Worm (Caenorhabditis elegans) whole organism, L4 larva: ENCODE results near the gene W01D2.1.

Experiments
- D1046.2 ChIP-seq: fragments of 200-800 bp; sonication (Bioruptor generic); IDR thresholded peaks from 2 replicates; pipeline ENCODE4 v1.3.6; 2022; ENCODE audit warnings: missing genetic modification characterization, missing compliant biosample characterization
- F49E8.2 ChIP-seq: sonication (generic microtip); optimal IDR thresholded peaks from 2 replicates; lab custom pipeline; 2016; ENCODE audit warnings: missing compliant biosample characterization, mild to moderate bottlenecking, missing genetic modification characterization, borderline replicate concordance
- T20F7.1 ChIP-seq: fragments of 200-800 bp; sonication (Bioruptor generic); optimal IDR thresholded peaks from 2 replicates; lab custom pipeline; 2018; ENCODE audit warnings: mild to moderate bottlenecking, missing genetic modification characterization, missing compliant biosample characterization
- Y105C5A.15 ChIP-seq: fragments of 200-800 bp; sonication (Bioruptor generic); IDR thresholded peaks from 2 replicates; pipeline ENCODE4 v1.3.6; 2022; ENCODE audit warnings: missing genetic modification characterization, missing compliant biosample characterization
- Y48G9A.11 ChIP-seq: fragments of 200-800 bp; sonication (Bioruptor generic); IDR thresholded peaks from 2 replicates; pipeline ENCODE4 v1.3.6; 2022; ENCODE audit warnings: missing genetic modification reagents, missing genetic modification characterization, missing compliant biosample characterization
- ZK337.2 ChIP-seq: fragments of 200-800 bp; sonication (Bioruptor generic); IDR thresholded peaks from 2 replicates; pipeline ENCODE4 v1.3.6; 2022; ENCODE audit warnings: missing genetic modification reagents, missing genetic modification characterization, missing compliant biosample characterization
- ZK546.5 ChIP-seq, 2 experiments: sonication (generic microtip); optimal IDR thresholded peaks; 2 replicates each; lab custom pipeline; 2017; ENCODE audit warnings: missing biosample characterization in 2 of 2, missing genetic modification characterization in 2 of 2
- aha-1 ChIP-seq: fragments of 150-350 bp; peaks from one replicate; lab custom pipeline; 2014; ENCODE audit warnings: missing biosample characterization, missing genetic modification characterization
- aly-2 ChIP-seq: sonication (generic microtip); optimal IDR thresholded peaks from 2 replicates; lab custom pipeline; 2018; ENCODE audit warnings: missing biosample characterization, missing genetic modification characterization
- arid-1 ChIP-seq: fragments of 200-800 bp; sonication (Bioruptor generic); conservative IDR thresholded peaks from 2 replicates; pipeline ENCODE4 v1.3.6; 2022; ENCODE audit warnings: missing genetic modification reagents, missing genetic modification characterization, missing compliant biosample characterization
- attf-4 ChIP-seq: sonication (generic microtip); optimal IDR thresholded peaks from 3 replicates; lab custom pipeline; 2017; ENCODE audit warnings: missing biosample characterization, missing genetic modification characterization
- ceh-32 ChIP-seq: sonication (generic microtip); optimal IDR thresholded peaks from 2 replicates; lab custom pipeline; 2016; ENCODE audit warnings: mild to moderate bottlenecking, missing genetic modification characterization, missing compliant biosample characterization; ENCODE audit not compliant: poor library complexity
- ceh-62 ChIP-seq: sonication (generic microtip); optimal IDR thresholded peaks from 2 replicates; lab custom pipeline; 2017; ENCODE audit warnings: missing biosample characterization, missing genetic modification characterization
- cey-2 ChIP-seq: sonication (generic microtip); optimal IDR thresholded peaks from 3 replicates; lab custom pipeline; 2017; ENCODE audit warnings: missing genetic modification characterization, mild to moderate bottlenecking, missing compliant biosample characterization, antibody characterized with exemption, borderline replicate concordance; ENCODE audit not compliant: insufficient read depth
- dmd-8 ChIP-seq: fragments of 200-800 bp; sonication (Bioruptor generic); IDR thresholded peaks from 2 replicates; pipeline ENCODE4 v1.3.6; 2022; ENCODE audit warnings: missing genetic modification characterization, missing compliant biosample characterization
- dpl-1 ChIP-seq: fragments of 150-350 bp; optimal IDR thresholded peaks from 2 replicates; lab custom pipeline; 2014; ENCODE audit warnings: missing biosample characterization, missing genetic modification reagents, missing genetic modification characterization
- dve-1 ChIP-seq: sonication (generic microtip); optimal IDR thresholded peaks from 2 replicates; lab custom pipeline; 2017; ENCODE audit warnings: antibody characterized with exemption, mild to moderate bottlenecking, missing genetic modification characterization, missing compliant biosample characterization; ENCODE audit not compliant: insufficient read depth
- fkh-10 ChIP-seq: fragments of 150-350 bp; optimal IDR thresholded peaks from 2 replicates; lab custom pipeline; 2014; ENCODE audit warnings: missing biosample characterization, missing genetic modification reagents, missing genetic modification characterization
- fos-1 ChIP-seq: fragments of 150-350 bp; optimal IDR thresholded peaks from 2 replicates; lab custom pipeline; 2014; ENCODE audit warnings: missing biosample characterization, missing genetic modification characterization
- hmg-1.1 ChIP-seq: fragments of 200-800 bp; sonication (Bioruptor generic); IDR thresholded peaks from 2 replicates; pipeline ENCODE4 v1.3.6; 2022; ENCODE audit warnings: missing genetic modification reagents, missing genetic modification characterization, missing compliant biosample characterization
- lin-1 ChIP-seq: fragments of 200-800 bp; sonication (Bioruptor generic); IDR thresholded peaks from 2 replicates; pipeline ENCODE4 v1.3.6; 2022; ENCODE audit warnings: missing genetic modification reagents, missing genetic modification characterization, missing compliant biosample characterization
- lin-15B ChIP-seq: fragments of 150-350 bp; sonication (generic microtip); optimal IDR thresholded peaks from 3 replicates; lab custom pipeline; 2014; ENCODE audit warnings: missing biosample characterization, missing genetic modification characterization
- madf-5 ChIP-seq, 2 experiments: fragments of 200-800 bp; sonication (Bioruptor generic); IDR thresholded peaks; 2 replicates each; pipeline ENCODE4 v1.3.6; 2022; ENCODE audit warnings: missing compliant biosample characterization in 2 of 2, missing genetic modification characterization in 2 of 2
- madf-9 ChIP-seq: fragments of 200-800 bp; sonication (Bioruptor generic); conservative IDR thresholded peaks from 2 replicates; pipeline ENCODE4 v1.3.6; 2022; ENCODE audit warnings: missing genetic modification reagents, missing genetic modification characterization, missing compliant biosample characterization
- mdl-1 ChIP-seq, 2 experiments: fragments of 150-350 bp in 1 of 2; sonication (generic microtip) in 1 of 2; optimal IDR thresholded peaks; 2 replicates each; lab custom pipeline; 2014 to 2017; ENCODE audit warnings: missing biosample characterization in 2 of 2, missing genetic modification characterization in 2 of 2
- mxl-2 ChIP-seq: fragments of 200-800 bp; sonication (Bioruptor generic); conservative IDR thresholded peaks from 2 replicates; pipeline ENCODE4 v1.3.6; 2022; ENCODE audit warnings: missing genetic modification reagents, missing genetic modification characterization, missing compliant biosample characterization
- mxl-3 ChIP-seq: fragments of 200-800 bp; sonication (Bioruptor generic); optimal IDR thresholded peaks from 2 replicates; lab custom pipeline; 2018; ENCODE audit warnings: mild to moderate bottlenecking, missing genetic modification characterization, missing compliant biosample characterization
- nhr-111 ChIP-seq: fragments of 200-800 bp; sonication (Bioruptor generic); optimal IDR thresholded peaks from 2 replicates; lab custom pipeline; 2018; ENCODE audit warnings: mild to moderate bottlenecking, missing genetic modification characterization, missing compliant biosample characterization
- nhr-6 ChIP-seq: fragments of 150-350 bp; optimal IDR thresholded peaks from 2 replicates; lab custom pipeline; 2014; ENCODE audit warnings: missing biosample characterization, missing genetic modification characterization
- nhr-76 ChIP-seq: fragments of 150-350 bp; optimal IDR thresholded peaks from 2 replicates; lab custom pipeline; 2014; ENCODE audit warnings: missing biosample characterization, missing genetic modification characterization
- pha-4 ChIP-seq, 2 experiments: fragments of 150-350 bp in 1 of 2; fragments of 200-800 bp in 1 of 2; sonication (Bioruptor generic) in 1 of 2; IDR thresholded peaks in 1 of 2; optimal IDR thresholded peaks in 1 of 2; 2 replicates each; pipeline versions ENCODE4 v1.3.6 to Lab custom; 2014 to 2022; ENCODE audit warnings: missing genetic modification characterization in 2 of 2, missing genetic modification reagents in 2 of 2, missing biosample characterization in 1 of 2, missing compliant biosample characterization in 1 of 2
- pqm-1 ChIP-seq: sonication (generic microtip); optimal IDR thresholded peaks from 2 replicates; lab custom pipeline; 2017; ENCODE audit warnings: missing biosample characterization, missing genetic modification characterization
- skn-1 ChIP-seq: fragments of 150-350 bp; optimal IDR thresholded peaks from 2 replicates; lab custom pipeline; 2014; ENCODE audit warnings: missing biosample characterization, missing genetic modification characterization
- spr-1 ChIP-seq: sonication (generic microtip); optimal IDR thresholded peaks from 2 replicates; lab custom pipeline; 2016; ENCODE audit warnings: mild to moderate bottlenecking, missing genetic modification characterization, missing compliant biosample characterization
- spr-3 ChIP-seq: fragments of 200-800 bp; sonication (Bioruptor generic); optimal IDR thresholded peaks from 2 replicates; lab custom pipeline; 2018; ENCODE audit warnings: mild to moderate bottlenecking, missing genetic modification characterization, missing compliant biosample characterization
- tra-1 ChIP-seq: fragments of 200-800 bp; sonication (Bioruptor generic); IDR thresholded peaks from 2 replicates; pipeline ENCODE4 v1.3.6; 2022; ENCODE audit warnings: missing genetic modification reagents, missing genetic modification characterization, missing compliant biosample characterization
- unc-130 ChIP-seq: sonication (generic microtip); optimal IDR thresholded peaks from 2 replicates; lab custom pipeline; 2016; ENCODE audit warnings: missing genetic modification reagents, missing genetic modification characterization, missing compliant biosample characterization
- zag-1 ChIP-seq: fragments of 150-350 bp; optimal IDR thresholded peaks from 2 replicates; lab custom pipeline; 2014; ENCODE audit warnings: missing biosample characterization, missing genetic modification characterization
- zfp-2 ChIP-seq: sonication (generic microtip); optimal IDR thresholded peaks from 2 replicates; lab custom pipeline; 2016; ENCODE audit warnings: mild to moderate bottlenecking, missing genetic modification characterization, missing compliant biosample characterization
- zip-2 ChIP-seq: fragments of 150-350 bp; optimal IDR thresholded peaks from 2 replicates; lab custom pipeline; 2014; ENCODE audit warnings: missing biosample characterization, missing genetic modification characterization
- ztf-11 ChIP-seq: fragments of 150-350 bp; optimal IDR thresholded peaks from 2 replicates; lab custom pipeline; 2014; ENCODE audit warnings: missing biosample characterization, missing genetic modification characterization
- ztf-7 ChIP-seq: fragments of 150-350 bp; optimal IDR thresholded peaks from 2 replicates; lab custom pipeline; 2014; ENCODE audit warnings: missing biosample characterization, missing genetic modification characterization

Gene W01D2.1

ce11 chrII:14785906-14786305 lies 29.4 kb upstream of the W01D2.1 start, which contains the start of gene Y54E2A.9:
TSS of gene Y54E2A.9 (minus strand) at chrII:14786006.
- no peak for TF ChIP-seq aha-1
- TF ChIP-seq dpl-1 (GFP tag; lab: Kevin White, UChicago) = no peak
- no peak for TF ChIP-seq zfp-2 (tag; lab: Kevin White, UChicago)
- no peak for TF ChIP-seq ZK546.5 (tag; optimal IDR thresholded peaks at IDR 0.05; lab: Kevin White, UChicago)
- TF ChIP-seq, all 104 proteins: peak for 0

- TF ChIP-seq dve-1 (tag; lab: Kevin White, UChicago) (peak; percentile 4), hmg-1.1 (GFP tag; lab: Robert Waterston, UW) (no peak)
Observed at ce11 chrII:14790751-14791150, 24.6 kb upstream of the W01D2.1 start, which contains the start of gene Y54E2A.10. TSS of gene Y54E2A.10 (plus strand) at chrII:14791051.

ce11 chrII:14792470-14792869 lies 22.8 kb upstream of the W01D2.1 start:
- TF ChIP-seq aly-2 (tag; lab: Kevin White, UChicago) (no peak), arid-1 (GFP tag; lab: Robert Waterston, UW) (no peak), dpl-1 (GFP tag; lab: Kevin White, UChicago) (no peak), skn-1 (no peak), fos-1 (tag; lab: Kevin White, UChicago) (no peak), cey-2 (tag; lab: Kevin White, UChicago) (no peak), pqm-1 (no peak)
- TF ChIP-seq, all 104 proteins: peak for 0

- peak; percentile 81 for TF ChIP-seq ztf-7 (tag; lab: Kevin White, UChicago)
- TF ChIP-seq pha-4 (GFP tag; IDR thresholded peaks at IDR 0.05; lab: Robert Waterston, UW) = peak; percentile 59; the same call in 1 of the 2 replicates
- TF ChIP-seq pha-4 (tag; optimal IDR thresholded peaks at IDR 0.05; lab: Kevin White, UChicago) = peak; percentile 69
- TF ChIP-seq dpl-1 (GFP tag; lab: Kevin White, UChicago) = peak; percentile 98
- peak; percentile 97 for TF ChIP-seq ZK337.2
- TF ChIP-seq hmg-1.1 (GFP tag; lab: Robert Waterston, UW) = peak; percentile 77
- no peak for TF ChIP-seq pqm-1
- TF ChIP-seq ztf-11 (tag; lab: Kevin White, UChicago) = no peak
- peak; percentile 95 for TF ChIP-seq unc-130 (GFP tag; lab: Kevin White, UChicago)
- peak; percentile 93 for TF ChIP-seq Y48G9A.11 (GFP tag; lab: Robert Waterston, UW)
- TF ChIP-seq T20F7.1 (GFP tag; lab: Kevin White, UChicago) = peak; percentile 98
- peak in 1 of 2 experiments; percentile 21 for TF ChIP-seq mdl-1 (tag; optimal IDR thresholded peaks at IDR 0.05; lab: Kevin White, UChicago)
- TF ChIP-seq spr-3 (GFP tag; lab: Kevin White, UChicago) = no peak
- no peak for TF ChIP-seq cey-2 (tag; lab: Kevin White, UChicago)
- TF ChIP-seq lin-15B (tag; lab: Kevin White, UChicago) = peak; percentile 32
- TF ChIP-seq spr-1 (tag; lab: Kevin White, UChicago) = peak; percentile 78
- no peak for TF ChIP-seq mxl-2 (GFP tag; lab: Robert Waterston, UW)
- TF ChIP-seq lin-1 (GFP tag; lab: Robert Waterston, UW) = 0 out of 2 replicates have a peak, but pooled peaks have one; percentile 26
- TF ChIP-seq madf-5 (GFP tag; IDR thresholded peaks at IDR 0.05; lab: Robert Waterston, UW) = 0 out of 4 replicates have a peak, but pooled peaks of 1 of the 2 experiments have one; percentile 18
- TF ChIP-seq zag-1 (tag; lab: Kevin White, UChicago) = no peak
- no peak for TF ChIP-seq ZK546.5 (tag; optimal IDR thresholded peaks at IDR 0.05; lab: Kevin White, UChicago)
- peak; percentile 20 for TF ChIP-seq F49E8.2
- TF ChIP-seq D1046.2 (GFP tag; lab: Robert Waterston, UW) = no peak; the same call in 1 of the 2 replicates
- no peak for TF ChIP-seq nhr-76
- peak; percentile 55 for TF ChIP-seq zip-2
- TF ChIP-seq nhr-111 (GFP tag; lab: Kevin White, UChicago) = no peak
- no peak for TF ChIP-seq ceh-62
- peak; percentile 64 for TF ChIP-seq mxl-3 (GFP tag; lab: Kevin White, UChicago)
- TF ChIP-seq zfp-2 (tag; lab: Kevin White, UChicago) = no peak
- TF ChIP-seq tra-1 (GFP tag; lab: Robert Waterston, UW) = no peak
- no peak for TF ChIP-seq Y105C5A.15
- TF ChIP-seq nhr-6 (tag; lab: Kevin White, UChicago) = peak; percentile 92
- TF ChIP-seq ceh-32 (tag; lab: Kevin White, UChicago) = peak; percentile 45
- peak; percentile 66; the same call in 1 of the 2 replicates for TF ChIP-seq madf-9
- TF ChIP-seq fkh-10 (GFP tag; lab: Kevin White, UChicago) = peak; percentile 67
- no peak for TF ChIP-seq attf-4 (tag; lab: Kevin White, UChicago)
- TF ChIP-seq dmd-8 = no peak
- no peak for TF ChIP-seq aly-2 (tag; lab: Kevin White, UChicago)
Observed at ce11 chrII:14794935-14795454, 20.3 kb upstream of the W01D2.1 start, which contains the start of gene eif-3.B. TSS of gene eif-3.B (plus strand) at chrII:14795404.
